Fruit fly (Drosophila melanogaster) whole organism, embryonic: ENCODE results near the gene CG42716.

Experiments used
- ATbp ChIP-seq: fragments of 200-800 bp; sonication (Bioruptor generic); optimal IDR thresholded peaks from 2 replicates; lab custom pipeline; 2017; ENCODE audit warnings: missing biosample characterization, mild to moderate bottlenecking, missing genetic modification characterization, missing genetic modification reagents
- CG10654 ChIP-seq: fragments of 200-800 bp; sonication (Bioruptor generic); optimal IDR thresholded peaks from 2 replicates; lab custom pipeline; 2016; ENCODE audit warnings: missing biosample characterization, missing genetic modification characterization
- CG7928 ChIP-seq: fragments of 200-800 bp; sonication (Bioruptor generic); optimal IDR thresholded peaks from 2 replicates; lab custom pipeline; 2017; ENCODE audit warnings: missing biosample characterization, mild to moderate bottlenecking, missing genetic modification characterization
- Deaf1 ChIP-seq: fragments of 200-800 bp; optimal IDR thresholded peaks from 3 replicates; lab custom pipeline; 2019; ENCODE audit warnings: missing biosample characterization, mild to moderate bottlenecking, missing genetic modification characterization, moderate library complexity
- Dek ChIP-seq: fragments of 200-800 bp; sonication (Bioruptor generic); optimal IDR thresholded peaks from 3 replicates; lab custom pipeline; 2019; ENCODE audit warnings: missing biosample characterization, mild to moderate bottlenecking, missing genetic modification characterization, moderate library complexity
- HLHmδ ChIP-seq: fragments of 200-800 bp; sonication (Bioruptor generic); optimal IDR thresholded peaks from 2 replicates; lab custom pipeline; 2018; ENCODE audit warnings: missing biosample characterization, mild to moderate bottlenecking, missing genetic modification characterization, moderate library complexity
- Hr39 ChIP-seq: fragments of >200 bp; optimal IDR thresholded peaks from 2 replicates; lab custom pipeline; 2017
- fu2 ChIP-seq: fragments of 200-800 bp; sonication (Bioruptor generic); optimal IDR thresholded peaks from 2 replicates; lab custom pipeline; 2016; ENCODE audit warnings: missing biosample characterization, missing genetic modification characterization
- so ChIP-seq: fragments of 200-800 bp; sonication (Bioruptor generic); IDR thresholded peaks from 3 replicates; pipeline ENCODE4 v1.3.6; 2022; ENCODE audit warnings: missing biosample characterization, missing genetic modification characterization
- wdn ChIP-seq: fragments of 200-800 bp; sonication (Bioruptor generic); IDR thresholded peaks from 2 replicates; pipeline ENCODE4 v1.3.6; 2022; ENCODE audit warnings: missing biosample characterization, missing genetic modification characterization

dm6 chr3L:16035185-16035584 is 1.6 kb downstream of the CG42716 start, which contains the start of gene CG5895:
- TF ChIP-seq wdn (GFP tag; lab: Robert Waterston, UW), result no peak
- no peak for TF ChIP-seq so (GFP tag; lab: Robert Waterston, UW)
- no peak for TF ChIP-seq CG7928
- no peak for TF ChIP-seq Dek
- no peak for TF ChIP-seq CG10654
- no peak for TF ChIP-seq HLHmδ (GFP tag; lab: Kevin White, UChicago)
- no peak for TF ChIP-seq ATbp (GFP tag; lab: Kevin White, UChicago)
- TF ChIP-seq Hr39 (lab: Kevin White, UChicago), result no peak
- no peak for TF ChIP-seq Deaf1 (tag; lab: Kevin White, UChicago)
- TF ChIP-seq fu2, result no peak
